Worm (Caenorhabditis elegans) whole organism, early embryonic: ENCODE data around the gene nhr-275.

ENCODE experiments used
- ama-1 ChIP-seq: fragments of 150-350 bp; optimal IDR thresholded peaks from 2 replicates; lab custom pipeline; 2014
- ceh-36 ChIP-seq: sonication (generic microtip); optimal IDR thresholded peaks from 2 replicates; lab custom pipeline; 2016; ENCODE audit warnings: missing genetic modification characterization, inconsistent platforms, missing compliant biosample characterization
- hmbx-1 ChIP-seq: sonication (generic microtip); optimal IDR thresholded peaks from 2 replicates; lab custom pipeline; 2016; ENCODE audit warnings: mild to moderate bottlenecking, missing genetic modification characterization, missing compliant biosample characterization
- hmg-4 ChIP-seq: fragments of 200-800 bp; sonication (Bioruptor generic); optimal IDR thresholded peaks from 2 replicates; lab custom pipeline; 2018; ENCODE audit warnings: mild to moderate bottlenecking, missing genetic modification characterization, missing compliant biosample characterization
- hnd-1 ChIP-seq: sonication (generic microtip); optimal IDR thresholded peaks from 2 replicates; lab custom pipeline; 2016; ENCODE audit warnings: missing genetic modification characterization, missing compliant biosample characterization
- pes-1 ChIP-seq: fragments of 200-800 bp; sonication (Bioruptor generic); IDR thresholded peaks from 2 replicates; pipeline ENCODE4 v1.3.6; 2022; ENCODE audit warnings: missing genetic modification reagents, missing genetic modification characterization, missing compliant biosample characterization
- scrt-1 ChIP-seq: fragments of 200-800 bp; sonication (Bioruptor generic); IDR thresholded peaks from 2 replicates; pipeline ENCODE4 v1.3.6; 2022; ENCODE audit warnings: missing genetic modification characterization, missing compliant biosample characterization
- tbx-37 ChIP-seq: fragments of 200-800 bp; sonication (Bioruptor generic); conservative IDR thresholded peaks from 2 replicates; pipeline ENCODE4 v1.3.6; 2022; ENCODE audit warnings: missing genetic modification reagents, missing genetic modification characterization, missing compliant biosample characterization
- tra-4 ChIP-seq: sonication (generic microtip); optimal IDR thresholded peaks from 2 replicates; lab custom pipeline; 2017; ENCODE audit warnings: missing genetic modification characterization, missing compliant biosample characterization

DNA sequence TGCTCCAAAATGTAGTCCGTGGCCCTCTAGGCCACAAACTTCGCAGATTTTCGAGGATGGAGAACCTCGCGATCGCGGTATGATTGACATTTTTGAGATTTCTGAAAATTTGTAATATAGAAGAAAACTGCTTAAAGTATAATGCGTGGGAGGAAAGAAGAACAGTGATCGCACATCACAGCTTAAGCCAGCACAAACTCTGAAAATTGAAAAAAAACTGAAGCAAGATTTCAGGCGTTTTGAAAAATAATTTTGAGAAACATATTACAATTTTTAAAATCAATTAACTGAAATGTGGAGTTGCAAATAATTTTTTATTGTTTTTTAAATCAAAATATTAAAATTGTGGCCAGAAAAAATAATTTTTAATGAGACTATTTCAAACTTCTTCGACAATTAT, at the start of gene nhr-275:
- TF ChIP-seq tbx-37 (GFP tag; lab: Robert Waterston, UW) (no peak), hnd-1 (tag; lab: Kevin White, UChicago) (no peak), scrt-1 (GFP tag; lab: Robert Waterston, UW) (no peak), tra-4 (no peak), ceh-36 (tag; lab: Kevin White, UChicago) (no peak), hmbx-1 (tag; lab: Kevin White, UChicago) (no peak), ama-1 (lab: Kevin White, UChicago) (no peak), pes-1 (GFP tag; lab: Robert Waterston, UW) (no peak), hmg-4 (GFP tag; lab: Kevin White, UChicago) (no peak)
